Fruit fly (Drosophila melanogaster): Measurements from ENCODE around the gene hzg.

Gene hzg

DNA sequence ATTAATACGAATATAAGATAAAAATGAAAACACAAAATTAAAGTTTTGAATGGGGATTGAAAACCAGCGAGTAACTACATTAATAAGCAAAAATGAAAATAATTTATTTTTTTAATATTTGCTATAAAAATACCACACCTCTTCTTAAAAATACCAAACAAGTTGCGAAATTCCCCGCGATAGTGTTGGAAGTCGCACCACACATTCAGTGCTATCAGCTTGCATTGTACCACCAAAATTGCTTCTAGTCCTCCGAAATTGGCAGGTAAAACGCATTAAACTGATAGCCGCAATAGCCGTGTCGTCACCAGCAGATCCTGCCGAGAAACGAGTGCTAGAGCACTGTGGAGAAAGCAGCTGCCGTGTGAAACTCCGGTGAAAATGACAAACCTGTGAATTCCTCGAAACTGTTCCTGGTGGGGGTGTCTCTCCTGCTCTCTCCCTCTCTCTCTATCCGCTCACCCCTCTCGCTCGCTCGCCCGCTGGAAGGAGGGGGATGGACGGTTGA lies 16.4 kb downstream of the hzg start, which contains the start of gene Hip14 (continued):
- TF ChIP-seq Lpt (GFP tag; optimal IDR thresholded peaks at IDR 0.05) = no peak
- TF ChIP-seq CG6654 (GFP tag; optimal IDR thresholded peaks at IDR 0.05) = no peak
- TF ChIP-seq wek (GFP tag; optimal IDR thresholded peaks at IDR 0.05) = no peak
- TF ChIP-seq oc (tag; optimal IDR thresholded peaks at IDR 0.05) = no peak
- TF ChIP-seq nerfin-2 (GFP tag; IDR thresholded peaks at IDR 0.05; ENCODE audit: partially characterized antibody) = no peak
- TF ChIP-seq CG7745 (tag; optimal IDR thresholded peaks at IDR 0.05) = no peak
- TF ChIP-seq Optix (GFP tag; IDR thresholded peaks at IDR 0.05) = no peak
- TF ChIP-seq bbx (GFP tag; IDR thresholded peaks at IDR 0.05; ENCODE audit: partially characterized antibody) = peak; percentile 64
- no peak for TF ChIP-seq CG8765 (GFP tag; IDR thresholded peaks at IDR 0.05)
- TF ChIP-seq crc (GFP tag; optimal IDR thresholded peaks at IDR 0.05) = no peak
- no peak for TF ChIP-seq Side (GFP tag; optimal IDR thresholded peaks at IDR 0.05)
- TF ChIP-seq pros (GFP tag; optimal IDR thresholded peaks at IDR 0.05) = no peak
- no peak for TF ChIP-seq maf-S (GFP tag; optimal IDR thresholded peaks at IDR 0.05)
- no peak for TF ChIP-seq CG12155 (GFP tag; optimal IDR thresholded peaks at IDR 0.05)
- TF ChIP-seq chm (GFP tag; IDR thresholded peaks at IDR 0.05) = peak; percentile 20; the same call in 1 of the 2 replicates
- TF ChIP-seq Xbp1 (GFP tag; optimal IDR thresholded peaks at IDR 0.05) = peak; percentile 11
- TF ChIP-seq Six4 (GFP tag; optimal IDR thresholded peaks at IDR 0.05) = no peak
- TF ChIP-seq crp (GFP tag; optimal IDR thresholded peaks at IDR 0.05) = peak in 1 of 2 experiments; percentile 0
- TF ChIP-seq so (GFP tag; IDR thresholded peaks at IDR 0.05) = no peak
- TF ChIP-seq CG17359 (tag; optimal IDR thresholded peaks at IDR 0.05) = no peak
- no peak for TF ChIP-seq tgo (GFP tag; IDR thresholded peaks at IDR 0.05)
- TF ChIP-seq chn (GFP tag; optimal IDR thresholded peaks at IDR 0.05) = peak; percentile 15
- no peak for TF ChIP-seq Hmr (GFP tag; optimal IDR thresholded peaks at IDR 0.05)
- no peak for TF ChIP-seq unpg (GFP tag; optimal IDR thresholded peaks at IDR 0.05)
- peak; percentile 50 for TF ChIP-seq Sin3A (optimal IDR thresholded peaks at IDR 0.05)
- no peak for TF ChIP-seq CG33557 (GFP tag; optimal IDR thresholded peaks at IDR 0.05)
- TF ChIP-seq peb (GFP tag; IDR thresholded peaks at IDR 0.05) = no peak
- no peak for TF ChIP-seq CG16815 (GFP tag; optimal IDR thresholded peaks at IDR 0.05)
- peak; percentile 16 for TF ChIP-seq CG13775 (GFP tag; optimal IDR thresholded peaks at IDR 0.05)
- TF ChIP-seq CG9609 (GFP tag; optimal IDR thresholded peaks at IDR 0.05) = no peak
- TF ChIP-seq CG8359 (GFP tag; optimal IDR thresholded peaks at IDR 0.05; ENCODE audit: borderline replicate concordance) = no peak
- no peak for TF ChIP-seq fd96Cb (tag; optimal IDR thresholded peaks at IDR 0.05)
- no peak for TF ChIP-seq E2f2 (GFP tag; IDR thresholded peaks at IDR 0.05)
- TF ChIP-seq CG7556 (GFP tag; optimal IDR thresholded peaks at IDR 0.05) = peak; percentile 23
- TF ChIP-seq C15 (GFP tag; IDR thresholded peaks at IDR 0.05) = no peak
- TF ChIP-seq HLHmδ (GFP tag; optimal IDR thresholded peaks at IDR 0.05) = no peak
- TF ChIP-seq Nf-YA (GFP tag; IDR thresholded peaks at IDR 0.05) = no peak
- TF ChIP-seq zen2 (GFP tag; IDR thresholded peaks at IDR 0.05; ENCODE audit: partially characterized antibody) = no peak
- TF ChIP-seq CG3407 (GFP tag; optimal IDR thresholded peaks at IDR 0.05) = no peak
- TF ChIP-seq YL-1 (GFP tag; optimal IDR thresholded peaks at IDR 0.05) = peak; percentile 84
- no peak for TF ChIP-seq slou (GFP tag; optimal IDR thresholded peaks at IDR 0.05)
- TF ChIP-seq Hr39 (optimal IDR thresholded peaks at IDR 0.05) = no peak
- no peak for TF ChIP-seq D19B (GFP tag; optimal IDR thresholded peaks at IDR 0.05)
- no peak for TF ChIP-seq zen (tag; optimal IDR thresholded peaks at IDR 0.05)
- TF ChIP-seq CG18262 (tag; optimal IDR thresholded peaks at IDR 0.05) = peak; percentile 32
- TF ChIP-seq slbo (GFP tag; IDR thresholded peaks at IDR 0.05) = peak; percentile 68
- TF ChIP-seq da (GFP tag; optimal IDR thresholded peaks at IDR 0.05) = no peak
- TF ChIP-seq Hey (tag; optimal IDR thresholded peaks at IDR 0.05) = no peak
- TF ChIP-seq MTF-1 (GFP tag; optimal IDR thresholded peaks at IDR 0.05; ENCODE audit: borderline replicate concordance) = no peak
- no peak for TF ChIP-seq CG11398 (GFP tag; optimal IDR thresholded peaks at IDR 0.05)
- peak; percentile 4 for TF ChIP-seq BtbVII (GFP tag; optimal IDR thresholded peaks at IDR 0.05)
- no peak for TF ChIP-seq dati (GFP tag; IDR thresholded peaks at IDR 0.05)
